Worm (Caenorhabditis elegans): ENCODE data around the gene R05D8.9.

Gene R05D8.9

DNA sequence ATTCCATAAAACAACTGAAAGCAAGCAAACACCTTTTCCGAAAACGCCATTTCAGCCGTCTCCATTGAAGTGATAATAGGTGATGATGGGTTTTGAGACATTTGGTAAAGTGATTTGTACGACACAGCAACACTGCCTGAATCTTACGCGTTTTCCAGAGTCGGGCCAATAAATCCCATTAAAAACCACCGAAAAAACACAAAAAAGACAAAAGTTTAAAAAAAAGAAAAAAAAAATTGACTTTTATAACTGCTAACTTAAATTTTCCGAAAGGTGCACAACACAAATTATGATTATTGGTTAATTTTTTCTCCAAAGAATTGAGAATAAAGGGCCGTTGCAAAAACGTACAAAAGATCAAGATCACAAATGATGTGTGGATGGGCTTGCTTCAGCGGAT is 33.0 kb downstream of the R05D8.9 start, which contains the start of gene srg-57 (continued):
- TF ChIP-seq ccch-3 (GFP tag; optimal IDR thresholded peaks at IDR 0.05), result no peak
- no peak for TF ChIP-seq dpl-1 (GFP tag; optimal IDR thresholded peaks at IDR 0.05)
- no peak for TF ChIP-seq hmg-20 (GFP tag; IDR thresholded peaks at IDR 0.05)

DNA sequence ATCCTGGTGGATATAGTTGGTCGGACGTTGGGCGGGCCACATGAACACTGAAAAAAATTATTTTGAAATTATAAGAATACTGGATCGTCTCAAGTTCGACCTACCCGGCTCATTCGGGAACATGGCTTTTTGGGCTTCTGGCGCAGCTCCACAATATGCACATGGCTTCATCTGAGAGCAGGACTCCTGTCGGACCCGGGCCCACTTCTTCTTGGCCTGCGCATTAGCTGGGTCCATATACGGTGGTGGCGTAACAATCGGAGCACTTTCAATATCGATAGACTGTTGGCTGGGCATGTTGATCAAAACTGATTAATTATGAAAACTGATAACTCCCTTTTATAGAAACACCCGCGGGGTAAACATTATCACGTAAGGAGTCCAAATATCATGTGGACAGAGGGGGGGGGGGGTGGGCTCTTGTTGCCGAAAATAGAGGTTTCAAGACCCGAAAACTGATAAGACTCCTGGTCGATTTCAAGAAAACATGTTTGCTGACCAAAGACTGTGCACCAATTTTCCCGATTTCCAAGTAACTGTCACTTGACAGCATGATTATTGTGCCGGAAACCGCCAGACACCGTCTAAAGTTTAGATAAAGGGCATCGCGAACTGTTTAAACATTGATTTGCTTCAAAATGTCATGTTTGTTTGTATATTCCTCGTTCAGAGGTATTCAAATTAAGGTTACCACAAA is 36.4 kb downstream of the R05D8.9 start, which contains the start of gene dod-3:
Gene dod-3, minus strand, starts transcription at position 315 of the 697 bp plus-strand sequence.
- TF ChIP-seq lsy-27 (tag; optimal IDR thresholded peaks at IDR 0.05; ENCODE audit: borderline replicate concordance, insufficient read depth) (no peak), dox-1 (GFP tag; IDR thresholded peaks at IDR 0.05) (peak; percentile 71), ztf-22 (GFP tag; optimal IDR thresholded peaks at IDR 0.05) (peak; percentile 70), attf-5 (GFP tag; optimal IDR thresholded peaks at IDR 0.05) (peak; percentile 19), chd-7 (tag; optimal IDR thresholded peaks at IDR 0.05) (peak; percentile 4), egl-44 (GFP tag; IDR thresholded peaks at IDR 0.05) (0 out of 2 replicates have a peak, but pooled peaks have one; percentile 65), F57C9.4 (tag; optimal IDR thresholded peaks at IDR 0.05) (no peak), F49E8.2 (tag; optimal IDR thresholded peaks at IDR 0.05; ENCODE audit: insufficient read depth) (no peak), tbp1 (GFP tag; optimal IDR thresholded peaks at IDR 0.05) (peak; percentile 27), ets-4 (GFP tag; optimal IDR thresholded peaks at IDR 0.05) (peak; percentile 65), fkh-3 (tag; optimal IDR thresholded peaks at IDR 0.05) (no peak), nfyb-1 (GFP tag; IDR thresholded peaks at IDR 0.05) (peak; percentile 50; the same call in 1 of the 2 replicates), snpc-4 (GFP tag; optimal IDR thresholded peaks at IDR 0.05) (no peak), snpc-4 (tag; optimal IDR thresholded peaks at IDR 0.05) (no peak), egrh-3 (GFP tag; IDR thresholded peaks at IDR 0.05) (peak; percentile 8; the same call in 1 of the 2 replicates), unc-62 (GFP tag; optimal IDR thresholded peaks at IDR 0.05) (no peak), nhr-80 (tag; optimal IDR thresholded peaks at IDR 0.05) (peak; percentile 94), tlf-1 (GFP tag; optimal IDR thresholded peaks at IDR 0.05) (peak; percentile 63), atf-7 (tag; optimal IDR thresholded peaks at IDR 0.05) (peak; percentile 90), ama-1 (optimal IDR thresholded peaks at IDR 0.05) (peak; percentile 57), ama-1 (GFP tag; optimal IDR thresholded peaks at IDR 0.05) (no peak)

DNA sequence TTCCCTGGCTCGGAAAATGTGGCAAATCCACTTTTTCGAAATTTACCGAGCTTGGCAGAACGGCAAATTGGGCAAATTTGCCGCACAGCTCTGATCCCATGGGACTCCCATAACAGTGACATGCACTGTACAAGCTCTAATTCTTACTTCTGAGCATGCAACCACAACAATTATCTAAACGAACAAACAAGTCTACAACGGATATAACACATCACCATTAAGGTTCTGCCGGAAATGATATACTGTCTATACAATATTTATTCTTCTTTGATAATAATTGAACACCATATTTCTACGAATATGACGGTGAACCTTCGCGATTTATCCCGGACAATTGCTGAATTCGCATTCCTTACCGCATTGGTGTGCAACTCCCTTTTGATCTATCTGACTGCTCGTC is 39.1 kb downstream of the R05D8.9 start, which contains the start of gene str-33:
Gene str-33, plus strand, starts transcription at position 301 of the 400 bp plus-strand sequence.
- TF ChIP-seq egl-44 (GFP tag; IDR thresholded peaks at IDR 0.05), result no peak
- TF ChIP-seq ceh-27 (GFP tag; optimal IDR thresholded peaks at IDR 0.05), result no peak
- TF ChIP-seq bed-1 (GFP tag; IDR thresholded peaks at IDR 0.05), result no peak
- no peak for TF ChIP-seq F49E8.2 (tag; optimal IDR thresholded peaks at IDR 0.05; ENCODE audit: insufficient read depth)
- TF ChIP-seq atf-7 (tag; optimal IDR thresholded peaks at IDR 0.05), result no peak
- no peak for TF ChIP-seq lsy-27 (tag; optimal IDR thresholded peaks at IDR 0.05; ENCODE audit: borderline replicate concordance, insufficient read depth)
- no peak for TF ChIP-seq nfya-1 (tag; optimal IDR thresholded peaks at IDR 0.05; ENCODE audit: borderline replicate concordance, insufficient read depth)
- TF ChIP-seq somi-1 (GFP tag; optimal IDR thresholded peaks at IDR 0.05), result no peak
- TF ChIP-seq ceh-58 (GFP tag; IDR thresholded peaks at IDR 0.05), result no peak
- no peak for TF ChIP-seq ceh-40 (GFP tag; IDR thresholded peaks at IDR 0.05)
- TF ChIP-seq nfya-2 (GFP tag; IDR thresholded peaks at IDR 0.05), result no peak
- TF ChIP-seq mxl-1 (tag; optimal IDR thresholded peaks at IDR 0.05), result no peak
- TF ChIP-seq F39B2.1 (GFP tag; IDR thresholded peaks at IDR 0.05), result no peak
- TF ChIP-seq zim-3 (tag; optimal IDR thresholded peaks at IDR 0.05), result no peak
- no peak for TF ChIP-seq hrde-1 (tag; optimal IDR thresholded peaks at IDR 0.05; ENCODE audit: borderline replicate concordance)
- no peak for TF ChIP-seq cebp-2 (GFP tag; IDR thresholded peaks at IDR 0.05)
- no peak for TF ChIP-seq attf-3 (GFP tag; conservative IDR thresholded peaks at IDR 0.05)
- no peak for TF ChIP-seq F55B11.4 (tag; optimal IDR thresholded peaks at IDR 0.05; ENCODE audit: borderline replicate concordance, insufficient read depth)
- TF ChIP-seq T07F8.4 (tag; optimal IDR thresholded peaks at IDR 0.05), result no peak
- no peak for TF ChIP-seq ets-4 (GFP tag; optimal IDR thresholded peaks at IDR 0.05)

Data from whole organism, young adult.